Worm (Caenorhabditis elegans): ENCODE results near the gene prmn-1.

DNA sequence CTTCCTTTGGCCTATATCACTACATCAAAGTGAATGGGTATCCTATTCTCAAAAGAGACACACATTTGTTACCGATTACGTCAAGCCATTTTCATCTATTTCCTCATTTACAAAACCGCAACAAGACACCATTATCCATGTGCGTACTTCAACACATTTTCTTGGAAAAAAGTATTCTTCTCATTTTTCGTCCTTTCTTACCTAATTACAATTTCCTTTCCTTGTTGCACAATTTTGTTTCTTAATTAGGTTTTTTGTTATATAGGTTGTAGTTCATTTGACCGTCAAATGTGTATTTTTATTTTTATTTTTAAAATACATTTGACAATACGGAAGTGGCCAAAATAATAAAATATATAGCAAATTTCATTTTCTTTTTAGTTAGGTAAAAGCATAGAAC lies 1.5 kb upstream of the prmn-1 start:
- TF ChIP-seq ama-1 (optimal IDR thresholded peaks at IDR 0.05) (no peak), lin-39 (tag; optimal IDR thresholded peaks at IDR 0.05) (no peak), fos-1 (tag; optimal IDR thresholded peaks at IDR 0.05) (no peak), lin-13 (GFP tag; optimal IDR thresholded peaks at IDR 0.05) (no peak), lsy-2 (tag; optimal IDR thresholded peaks at IDR 0.05) (no peak), snpc-4 (tag; optimal IDR thresholded peaks at IDR 0.05) (no peak), ZK546.5 (tag; optimal IDR thresholded peaks at IDR 0.05) (no peak), ceh-82 (tag; optimal IDR thresholded peaks at IDR 0.05) (no peak)
